Worm (Caenorhabditis elegans): ENCODE results near the gene R08D7.7.

- no peak for TF ChIP-seq ref-1 (GFP tag; conservative IDR thresholded peaks at IDR 0.05)
- TF ChIP-seq flt-1 (GFP tag; IDR thresholded peaks at IDR 0.05), result no peak
- TF ChIP-seq ztf-29 (GFP tag; IDR thresholded peaks at IDR 0.05), result no peak
- no peak for TF ChIP-seq ztf-23 (GFP tag; IDR thresholded peaks at IDR 0.05)
- no peak for TF ChIP-seq tab-1 (GFP tag; IDR thresholded peaks at IDR 0.05)
- no peak for TF ChIP-seq klf-2 (GFP tag; conservative IDR thresholded peaks at IDR 0.05)
Observed at ce11 chrIII:8983811-8984210, 6.0 kb upstream of the R08D7.7 start.

Measured in whole organism, midembryonic.